Fruit fly (Drosophila melanogaster): Measurements from ENCODE around the gene Pfdn5.

The Pfdn5 gene

dm6 chr3R:22491088-22491879 lies 4.4 kb downstream of the Pfdn5 start, which contains the start of the genes CCT1 and tHMG1 (continued):
- no peak for TF ChIP-seq zen (tag; optimal IDR thresholded peaks at IDR 0.05)
- TF ChIP-seq Deaf1 (tag; optimal IDR thresholded peaks at IDR 0.05), result no peak
- no peak for TF ChIP-seq Kr (GFP tag; optimal IDR thresholded peaks at IDR 0.05)
- TF ChIP-seq C15 (GFP tag; IDR thresholded peaks at IDR 0.05), result no peak
- TF ChIP-seq Med (GFP tag), result peak; percentile 72
- TF ChIP-seq pita (GFP tag; optimal IDR thresholded peaks at IDR 0.05), result no peak
- TF ChIP-seq CG12659 (GFP tag; optimal IDR thresholded peaks at IDR 0.05), result peak; percentile 35
- no peak for TF ChIP-seq tup (GFP tag; optimal IDR thresholded peaks at IDR 0.05)
- TF ChIP-seq crol (GFP tag; IDR thresholded peaks at IDR 0.05), result no peak
- no peak for TF ChIP-seq Asciz (GFP tag; optimal IDR thresholded peaks at IDR 0.05)
- peak; percentile 76 for TF ChIP-seq dm (GFP tag; optimal IDR thresholded peaks at IDR 0.05)
- peak; percentile 89 for TF ChIP-seq BEAF-32 (GFP tag; optimal IDR thresholded peaks at IDR 0.05)
- no peak for TF ChIP-seq HLHmδ (GFP tag; optimal IDR thresholded peaks at IDR 0.05)
- TF ChIP-seq Abd-B (GFP tag; optimal IDR thresholded peaks at IDR 0.05), result no peak
- peak; percentile 33 for TF ChIP-seq Max (GFP tag; optimal IDR thresholded peaks at IDR 0.05)
- no peak for TF ChIP-seq Bteb2 (GFP tag; optimal IDR thresholded peaks at IDR 0.05)
- TF ChIP-seq CG18262 (tag; optimal IDR thresholded peaks at IDR 0.05), result peak; percentile 32
- TF ChIP-seq ato (GFP tag; IDR thresholded peaks at IDR 0.05; ENCODE audit: partially characterized antibody), result peak; percentile 82
- no peak for TF ChIP-seq CkIIα-i1 (GFP tag; IDR thresholded peaks at IDR 0.05)
- TF ChIP-seq CG2120 (GFP tag; optimal IDR thresholded peaks at IDR 0.05), result peak; percentile 27
- no peak for TF ChIP-seq CG13123 (GFP tag; optimal IDR thresholded peaks at IDR 0.05)
- TF ChIP-seq CoRest (tag; optimal IDR thresholded peaks at IDR 0.05), result peak; percentile 62
- no peak for TF ChIP-seq jumu (GFP tag; optimal IDR thresholded peaks at IDR 0.05)
- peak; percentile 56 for TF ChIP-seq Ets97D (GFP tag; optimal IDR thresholded peaks at IDR 0.05)
- TF ChIP-seq Spps (tag; optimal IDR thresholded peaks at IDR 0.05), result peak; percentile 19
- no peak for TF ChIP-seq ems (GFP tag; optimal IDR thresholded peaks at IDR 0.05)
- TF ChIP-seq MESR4 (GFP tag; optimal IDR thresholded peaks at IDR 0.05), result peak; percentile 76
- peak; percentile 79 for TF ChIP-seq CG7963 (GFP tag; IDR thresholded peaks at IDR 0.05; ENCODE audit: partially characterized antibody)
- TF ChIP-seq CG12071 (GFP tag; optimal IDR thresholded peaks at IDR 0.05), result no peak
- TF ChIP-seq Scr (GFP tag; IDR thresholded peaks at IDR 0.05; ENCODE audit: partially characterized antibody), result peak; percentile 97
- TF ChIP-seq al (GFP tag; IDR thresholded peaks at IDR 0.05), result no peak
- TF ChIP-seq wdn (GFP tag; IDR thresholded peaks at IDR 0.05), result no peak
- TF ChIP-seq pho (GFP tag; optimal IDR thresholded peaks at IDR 0.05), result peak; percentile 13
- TF ChIP-seq ash1 (GFP tag; optimal IDR thresholded peaks at IDR 0.05), result no peak
- no peak for TF ChIP-seq CG11247 (GFP tag; IDR thresholded peaks at IDR 0.05)
- no peak for TF ChIP-seq usp (GFP tag; optimal IDR thresholded peaks at IDR 0.05)
- no peak for TF ChIP-seq lola (GFP tag; optimal IDR thresholded peaks at IDR 0.05)
- TF ChIP-seq salm (tag; optimal IDR thresholded peaks at IDR 0.05), result no peak
- TF ChIP-seq Dip3 (GFP tag; optimal IDR thresholded peaks at IDR 0.05), result no peak
- TF ChIP-seq CG10959 (GFP tag; IDR thresholded peaks at IDR 0.05), result no peak
- peak; percentile 54 for TF ChIP-seq pzg (GFP tag; optimal IDR thresholded peaks at IDR 0.05)
- TF ChIP-seq CG10267 (tag; optimal IDR thresholded peaks at IDR 0.05), result peak; percentile 42
- TF ChIP-seq pb (GFP tag; optimal IDR thresholded peaks at IDR 0.05), result no peak
- TF ChIP-seq nerfin-1 (tag; optimal IDR thresholded peaks at IDR 0.05), result no peak
- TF ChIP-seq Myb (GFP tag; optimal IDR thresholded peaks at IDR 0.05), result peak; percentile 92
- peak; percentile 87 for TF ChIP-seq amos (GFP tag; IDR thresholded peaks at IDR 0.05; ENCODE audit: partially characterized antibody)
- TF ChIP-seq tna (GFP tag; IDR thresholded peaks at IDR 0.05; ENCODE audit: partially characterized antibody), result peak; percentile 80
- peak; percentile 21 for TF ChIP-seq grau (tag; optimal IDR thresholded peaks at IDR 0.05)

All from whole organism, embryonic.